Fruit fly (Drosophila melanogaster): ENCODE data around the gene Pfdn6.

The Pfdn6 gene

dm6 chr3L:19901486-19902255 lies 21.8 kb upstream of the Pfdn6 start (continued):
- TF ChIP-seq Awh (GFP tag; IDR thresholded peaks at IDR 0.05) (0 out of 2 replicates have a peak, but pooled peaks have one; percentile 65), sug (tag; optimal IDR thresholded peaks at IDR 0.05) (peak; percentile 41), CG34376 (GFP tag; optimal IDR thresholded peaks at IDR 0.05) (peak; percentile 84), CG12769 (tag; optimal IDR thresholded peaks at IDR 0.05) (peak; percentile 16), cwo (GFP tag; optimal IDR thresholded peaks at IDR 0.05) (peak; percentile 82), GATAe (GFP tag; conservative IDR thresholded peaks at IDR 0.05) (peak; percentile 32; the same call in 1 of the 2 replicates), hb (GFP tag; IDR thresholded peaks at IDR 0.05; ENCODE audit: partially characterized antibody) (no peak), dm (GFP tag; optimal IDR thresholded peaks at IDR 0.05) (no peak), CG7839 (tag; optimal IDR thresholded peaks at IDR 0.05) (no peak), pfk (GFP tag; optimal IDR thresholded peaks at IDR 0.05) (peak; percentile 57), HmgZ (tag; optimal IDR thresholded peaks at IDR 0.05) (peak; percentile 30), crc (GFP tag; optimal IDR thresholded peaks at IDR 0.05) (no peak), CG7357 (GFP tag; IDR thresholded peaks at IDR 0.05) (no peak), CG13894 (tag; optimal IDR thresholded peaks at IDR 0.05) (peak; percentile 50), BtbVII (GFP tag; optimal IDR thresholded peaks at IDR 0.05) (peak; percentile 32), CG18619 (GFP tag; optimal IDR thresholded peaks at IDR 0.05) (no peak), Pdp1 (GFP tag; optimal IDR thresholded peaks at IDR 0.05) (peak in 1 of 2 experiments; percentile 96), lilli (GFP tag; optimal IDR thresholded peaks at IDR 0.05) (no peak), CG6254 (GFP tag; optimal IDR thresholded peaks at IDR 0.05) (no peak), CG31224 (GFP tag; IDR thresholded peaks at IDR 0.05) (no peak), Fer1 (GFP tag; optimal IDR thresholded peaks at IDR 0.05) (peak; percentile 16), Oli (tag; optimal IDR thresholded peaks at IDR 0.05) (no peak), CG7928 (GFP tag; optimal IDR thresholded peaks at IDR 0.05) (no peak), sqz (GFP tag; optimal IDR thresholded peaks at IDR 0.05) (peak; percentile 40), CG3407 (GFP tag; optimal IDR thresholded peaks at IDR 0.05) (no peak), Six4 (GFP tag; optimal IDR thresholded peaks at IDR 0.05) (no peak), CG13424 (tag; optimal IDR thresholded peaks at IDR 0.05) (no peak), Med (GFP tag) (peak; percentile 39), nerfin-2 (GFP tag; IDR thresholded peaks at IDR 0.05; ENCODE audit: partially characterized antibody) (no peak), vvl (GFP tag; IDR thresholded peaks at IDR 0.05) (0 out of 2 replicates have a peak, but pooled peaks have one; percentile 28)

dm6 chr3L:19902560-19903399 lies 20.7 kb upstream of the Pfdn6 start:
- TF ChIP-seq CG5953 (GFP tag; IDR thresholded peaks at IDR 0.05) (peak; percentile 94), CG9797 (GFP tag; optimal IDR thresholded peaks at IDR 0.05) (peak; percentile 15), Stat92E (GFP tag; optimal IDR thresholded peaks at IDR 0.05) (peak in 1 of 3 experiments; percentile 79), pum (GFP tag; optimal IDR thresholded peaks at IDR 0.05) (peak; percentile 87), stwl (tag; optimal IDR thresholded peaks at IDR 0.05) (peak; percentile 11), dmrt11E (tag; optimal IDR thresholded peaks at IDR 0.05) (peak; percentile 81), dmrt99B (tag; optimal IDR thresholded peaks at IDR 0.05) (peak; percentile 96), CG2129 (GFP tag; IDR thresholded peaks at IDR 0.05; ENCODE audit: partially characterized antibody) (no peak), Ravus (GFP tag; IDR thresholded peaks at IDR 0.05) (peak; percentile 79), org-1 (GFP tag; optimal IDR thresholded peaks at IDR 0.05) (peak; percentile 94), CG4820 (GFP tag; optimal IDR thresholded peaks at IDR 0.05) (peak; percentile 78), Abd-B (GFP tag; optimal IDR thresholded peaks at IDR 0.05) (peak; percentile 90), CG11093 (GFP tag; IDR thresholded peaks at IDR 0.05) (peak; percentile 89), Optix (GFP tag; IDR thresholded peaks at IDR 0.05) (peak; percentile 94), hb (GFP tag; IDR thresholded peaks at IDR 0.05; ENCODE audit: partially characterized antibody) (no peak), Lhr (GFP tag; optimal IDR thresholded peaks at IDR 0.05) (peak; percentile 61), otp (GFP tag; IDR thresholded peaks at IDR 0.05) (peak; percentile 96), CG7372 (GFP tag; IDR thresholded peaks at IDR 0.05) (peak; percentile 77)

All from whole organism, embryonic.